Worm (Caenorhabditis elegans) whole organism, L2 larva: Measurements from ENCODE around the gene dpy-28.
"Not testable (repeated sequence)": the region's sequence is repeated elsewhere in the genome, so short reads cannot be mapped to it uniquely, and the experiment has no call there.

Source experiments
- F13H6.1 ChIP-seq: sonication (generic microtip); optimal IDR thresholded peaks from 2 replicates; lab custom pipeline; 2016; ENCODE audit warnings: missing genetic modification characterization, missing compliant biosample characterization
- R02D3.7 ChIP-seq: fragments of 150-350 bp; optimal IDR thresholded peaks from 2 replicates; lab custom pipeline; 2014; ENCODE audit warnings: missing biosample characterization, missing genetic modification characterization
- Y55F3AM.14 ChIP-seq: fragments of 200-800 bp; sonication (Bioruptor generic); optimal IDR thresholded peaks from 2 replicates; lab custom pipeline; 2018; ENCODE audit warnings: mild to moderate bottlenecking, missing genetic modification characterization, missing compliant biosample characterization
- ZK546.5 ChIP-seq: sonication (generic microtip); optimal IDR thresholded peaks from 2 replicates; lab custom pipeline; 2017; ENCODE audit warnings: missing biosample characterization, missing genetic modification characterization
- aly-2 ChIP-seq: fragments of 150-350 bp; optimal IDR thresholded peaks from 2 replicates; lab custom pipeline; 2014; ENCODE audit warnings: missing biosample characterization, missing genetic modification characterization
- ama-1 ChIP-seq: fragments of 150-350 bp; optimal IDR thresholded peaks from 2 replicates; lab custom pipeline; 2018; ENCODE audit warnings: inconsistent platforms
- blmp-1 ChIP-seq: sonication (generic microtip); optimal IDR thresholded peaks from 2 replicates; lab custom pipeline; 2017; ENCODE audit warnings: missing genetic modification characterization, mild to moderate bottlenecking, missing compliant biosample characterization, antibody characterized with exemption, moderate library complexity; ENCODE audit not compliant: insufficient read depth
- ceh-82 ChIP-seq: fragments of 150-350 bp; optimal IDR thresholded peaks from 2 replicates; lab custom pipeline; 2014; ENCODE audit warnings: missing biosample characterization, missing genetic modification characterization
- crh-2 ChIP-seq: sonication (generic microtip); optimal IDR thresholded peaks from 2 replicates; lab custom pipeline; 2017; ENCODE audit warnings: missing biosample characterization, missing genetic modification characterization
- egl-27 ChIP-seq: sonication (generic microtip); optimal IDR thresholded peaks from 3 replicates; lab custom pipeline; 2017; ENCODE audit warnings: missing biosample characterization, missing genetic modification reagents, missing genetic modification characterization
- elt-1 ChIP-seq: fragments of 150-350 bp; optimal IDR thresholded peaks from 2 replicates; lab custom pipeline; 2014; ENCODE audit warnings: missing biosample characterization, missing genetic modification characterization
- fos-1 ChIP-seq: fragments of 150-350 bp; optimal IDR thresholded peaks from 2 replicates; lab custom pipeline; 2014; ENCODE audit warnings: missing biosample characterization, missing genetic modification characterization
- gmeb-1 ChIP-seq: fragments of 150-350 bp; optimal IDR thresholded peaks from 2 replicates; lab custom pipeline; 2014; ENCODE audit warnings: missing biosample characterization, missing genetic modification characterization
- lin-11 ChIP-seq: fragments of 150-350 bp; sonication (generic microtip); optimal IDR thresholded peaks from 2 replicates; lab custom pipeline; 2014; ENCODE audit warnings: missing biosample characterization, missing genetic modification characterization, inconsistent platforms, mixed read lengths
- lin-13 ChIP-seq: fragments of 150-350 bp; optimal IDR thresholded peaks from 2 replicates; lab custom pipeline; 2014; ENCODE audit warnings: missing biosample characterization, missing genetic modification reagents, missing genetic modification characterization
- lin-39 ChIP-seq: fragments of 150-350 bp; optimal IDR thresholded peaks from 2 replicates; lab custom pipeline; 2014; ENCODE audit warnings: missing biosample characterization, missing genetic modification reagents, missing genetic modification characterization
- lsy-2 ChIP-seq, 2 experiments: fragments of 150-350 bp in 1 of 2; sonication (generic microtip) in 1 of 2; optimal IDR thresholded peaks; 2 replicates each; lab custom pipeline; 2014 to 2017; ENCODE audit warnings: missing biosample characterization in 2 of 2, missing genetic modification characterization in 2 of 2
- mab-5 ChIP-seq: fragments of 150-350 bp; optimal IDR thresholded peaks from 2 replicates; lab custom pipeline; 2014; ENCODE audit warnings: missing biosample characterization, missing genetic modification characterization
- mbf-1 ChIP-seq: sonication (generic microtip); optimal IDR thresholded peaks from 2 replicates; lab custom pipeline; 2017; ENCODE audit warnings: missing biosample characterization, missing genetic modification characterization
- mdl-1 ChIP-seq, 2 experiments: fragments of 150-350 bp in 1 of 2; sonication (generic microtip) in 1 of 2; optimal IDR thresholded peaks; 2 replicates each; lab custom pipeline; 2017; ENCODE audit warnings: missing biosample characterization in 2 of 2, missing genetic modification characterization in 2 of 2
- nhr-11 ChIP-seq: fragments of 150-350 bp; optimal IDR thresholded peaks from 2 replicates; lab custom pipeline; 2014; ENCODE audit warnings: missing biosample characterization, missing genetic modification characterization
- nhr-12 ChIP-seq: fragments of 150-350 bp; optimal IDR thresholded peaks from 2 replicates; lab custom pipeline; 2014; ENCODE audit warnings: missing biosample characterization, missing genetic modification characterization
- nhr-129 ChIP-seq: fragments of 150-350 bp; optimal IDR thresholded peaks from 2 replicates; lab custom pipeline; 2014; ENCODE audit warnings: missing biosample characterization, missing genetic modification characterization
- nhr-21 ChIP-seq: fragments of 150-350 bp; optimal IDR thresholded peaks from 2 replicates; lab custom pipeline; 2014; ENCODE audit warnings: missing biosample characterization, missing genetic modification characterization
- nhr-23 ChIP-seq: fragments of 150-350 bp; optimal IDR thresholded peaks from 2 replicates; lab custom pipeline; 2014; ENCODE audit warnings: missing biosample characterization, missing genetic modification reagents, missing genetic modification characterization
- nhr-25 ChIP-seq: fragments of 150-350 bp; sonication (generic microtip); optimal IDR thresholded peaks from 3 replicates; lab custom pipeline; 2014; ENCODE audit warnings: missing biosample characterization, missing genetic modification characterization
- nhr-6 ChIP-seq: fragments of 150-350 bp; optimal IDR thresholded peaks from 2 replicates; lab custom pipeline; 2014; ENCODE audit warnings: missing biosample characterization, missing genetic modification characterization
- nhr-77 ChIP-seq: fragments of 150-350 bp; optimal IDR thresholded peaks from 2 replicates; lab custom pipeline; 2014; ENCODE audit warnings: missing biosample characterization, missing genetic modification characterization
- skn-1 ChIP-seq: sonication (generic microtip); optimal IDR thresholded peaks from 2 replicates; lab custom pipeline; 2017; ENCODE audit warnings: missing biosample characterization, missing genetic modification characterization
- sma-3 ChIP-seq: sonication (generic microtip); optimal IDR thresholded peaks from 2 replicates; lab custom pipeline; 2016; ENCODE audit warnings: missing genetic modification reagents, missing genetic modification characterization, missing compliant biosample characterization
- unc-39 ChIP-seq: fragments of 150-350 bp; optimal IDR thresholded peaks from 2 replicates; lab custom pipeline; 2014; ENCODE audit warnings: missing biosample characterization, missing genetic modification characterization
- unc-62 ChIP-seq: fragments of 150-350 bp; optimal IDR thresholded peaks from 2 replicates; lab custom pipeline; 2014; ENCODE audit warnings: missing biosample characterization, missing genetic modification reagents, missing genetic modification characterization
- zag-1 ChIP-seq: fragments of 150-350 bp; optimal IDR thresholded peaks from 2 replicates; lab custom pipeline; 2014; ENCODE audit warnings: missing biosample characterization, missing genetic modification characterization
- ztf-1 ChIP-seq: fragments of 200-800 bp; sonication (Bioruptor generic); conservative IDR thresholded peaks from 2 replicates; pipeline ENCODE4 v1.3.6; 2022; ENCODE audit warnings: missing genetic modification characterization, missing compliant biosample characterization
- ztf-11 ChIP-seq: sonication (generic microtip); optimal IDR thresholded peaks from 2 replicates; lab custom pipeline; 2017; ENCODE audit warnings: missing biosample characterization, missing genetic modification characterization
- ztf-4 ChIP-seq: fragments of 150-350 bp; optimal IDR thresholded peaks from 2 replicates; lab custom pipeline; 2014; ENCODE audit warnings: missing biosample characterization, missing genetic modification characterization

dpy-28 gene

DNA sequence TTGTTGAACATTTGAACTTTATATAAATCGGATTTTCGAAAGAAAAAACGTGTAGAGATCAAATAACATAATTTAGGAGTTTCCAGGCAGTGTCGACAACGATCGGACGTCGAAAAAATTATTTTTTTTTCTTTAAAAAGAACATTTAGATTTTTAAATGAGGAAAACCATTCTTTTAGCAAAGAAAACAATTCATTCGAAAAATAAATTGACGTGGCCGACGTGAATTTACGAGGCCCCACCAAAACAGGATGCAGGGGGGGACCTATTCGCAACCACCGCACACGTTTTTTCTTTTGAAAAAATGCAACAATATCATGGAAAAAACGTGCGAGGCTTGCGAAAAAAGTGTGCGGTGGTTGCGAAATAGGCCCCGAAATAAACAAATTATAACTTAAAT, 12.9 kb upstream of the dpy-28 start, which contains the start of gene enu-3.6:
Gene enu-3.6 (plus strand): TSS at position 392 of the 400 bp plus-strand sequence.
- TF ChIP-seq mbf-1; lin-39 (tag; lab: Kevin White, UChicago); F13H6.1 (tag; lab: Kevin White, UChicago): not testable (repeated sequence)
- TF ChIP-seq, all 48 proteins: peak for 0; not testable (repeated sequence) for 48

- TF ChIP-seq mab-5 (tag; lab: Kevin White, UChicago) (no peak), gmeb-1 (tag; lab: Kevin White, UChicago) (peak; percentile 66)
Measured at ce11 chrIII:10754379-10754778, 8.6 kb upstream of the dpy-28 start.

DNA sequence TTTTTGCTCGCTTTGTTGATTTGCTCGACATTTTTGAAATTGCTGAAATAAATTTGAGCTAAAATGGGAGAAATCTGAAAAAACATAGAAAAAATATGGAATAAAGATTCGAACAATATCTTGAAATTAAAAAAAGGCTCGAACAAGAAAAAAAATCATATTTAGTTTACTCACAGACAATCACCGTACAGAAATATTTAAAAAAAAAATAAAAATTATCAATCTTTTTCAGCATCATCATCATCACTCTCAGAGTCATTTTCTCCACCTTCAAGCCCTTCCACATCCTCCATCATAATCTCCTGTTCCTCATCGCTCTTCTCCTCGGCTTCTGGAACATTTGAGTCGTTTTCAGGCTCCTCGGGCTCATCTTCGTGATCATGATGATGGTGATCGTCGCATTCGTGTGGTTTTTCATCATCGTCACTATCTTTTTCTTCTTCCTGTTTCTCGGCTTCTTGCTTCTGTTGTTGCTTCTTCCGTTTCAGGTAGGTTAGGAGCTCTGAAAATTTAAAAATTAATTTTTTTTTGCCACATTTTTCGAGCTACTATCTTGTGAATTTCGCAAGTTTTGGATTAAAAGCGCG, 7.4 kb upstream of the dpy-28 start, which contains the start of gene hpl-2:
Gene hpl-2 (minus strand): TSS at position 51 of the 587 bp plus-strand sequence.
- no peak for TF ChIP-seq lin-13 (GFP tag; lab: Kevin White, UChicago)
- TF ChIP-seq sma-3 (GFP tag; lab: Kevin White, UChicago): no peak
- no peak for TF ChIP-seq lin-39 (tag; lab: Kevin White, UChicago)
- no peak for TF ChIP-seq ceh-82
- TF ChIP-seq R02D3.7 (tag; lab: Kevin White, UChicago): no peak
- TF ChIP-seq nhr-12: no peak
- no peak for TF ChIP-seq crh-2 (tag; lab: Kevin White, UChicago)

ce11 chrIII:10757540-10757939, 5.4 kb upstream of the dpy-28 start, which contains the start of gene rnf-113:
Gene rnf-113 (minus strand): TSS chrIII:10757640.
- TF ChIP-seq ztf-4: no peak
- no peak for TF ChIP-seq lsy-2 (tag; optimal IDR thresholded peaks at IDR 0.05; lab: Kevin White, UChicago)
- no peak for TF ChIP-seq R02D3.7 (tag; lab: Kevin White, UChicago)

DNA sequence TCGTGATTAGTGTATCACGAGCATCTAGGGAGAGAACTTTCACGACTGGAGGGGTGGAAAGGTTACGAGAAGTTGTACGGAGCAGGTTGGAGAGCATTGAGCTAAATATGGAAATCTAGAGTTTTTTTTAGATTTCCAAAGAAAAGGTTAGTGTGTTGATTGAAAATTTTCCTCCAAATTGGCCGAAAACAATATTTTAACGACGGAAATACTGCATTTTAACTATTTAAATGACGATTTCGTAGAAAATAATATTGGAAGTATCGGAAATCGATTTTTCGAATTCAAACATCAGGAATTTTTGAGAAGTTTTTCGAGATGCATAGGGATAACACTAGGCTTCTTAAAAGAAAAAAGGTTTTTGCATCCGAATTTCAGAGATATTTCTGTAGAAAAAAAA, 4.5 kb upstream of the dpy-28 start, which contains the start of gene K01G5.10:
Gene K01G5.10 (minus strand): TSS at position 101 of the 400 bp plus-strand sequence.
- TF ChIP-seq crh-2 (tag; lab: Kevin White, UChicago) (no peak), nhr-129 (tag; lab: Kevin White, UChicago) (no peak), mdl-1 (tag; optimal IDR thresholded peaks at IDR 0.05; lab: Kevin White, UChicago) (no peak), nhr-23 (no peak), nhr-12 (no peak), fos-1 (no peak), F13H6.1 (tag; lab: Kevin White, UChicago) (no peak), ZK546.5 (no peak), nhr-25 (tag; lab: Kevin White, UChicago) (no peak), gmeb-1 (tag; lab: Kevin White, UChicago) (no peak), mab-5 (tag; lab: Kevin White, UChicago) (no peak), nhr-6 (no peak), aly-2 (tag; lab: Kevin White, UChicago) (no peak), ztf-1 (GFP tag; lab: Robert Waterston, UW) (no peak)

ce11 chrIII:10759050-10760023, 3.6 kb upstream of the dpy-28 start, which contains the start of gene tasp-1:
Gene tasp-1 (plus strand): TSS chrIII:10759307.
- TF ChIP-seq ZK546.5 (peak; percentile 93), sma-3 (GFP tag; lab: Kevin White, UChicago) (peak; percentile 100), zag-1 (tag; lab: Kevin White, UChicago) (peak; percentile 100), unc-39 (tag; lab: Kevin White, UChicago) (peak; percentile 100), nhr-11 (tag; lab: Kevin White, UChicago) (peak; percentile 90), mdl-1 (tag; optimal IDR thresholded peaks at IDR 0.05; lab: Kevin White, UChicago) (peak; percentile 91 to 100), ama-1 (peak; percentile 72), elt-1 (tag; lab: Kevin White, UChicago) (no peak), lin-39 (tag; lab: Kevin White, UChicago) (peak; percentile 91), nhr-129 (tag; lab: Kevin White, UChicago) (peak; percentile 100), lin-11 (tag; lab: Kevin White, UChicago) (peak; percentile 100), egl-27 (peak; percentile 97), ztf-11 (peak; percentile 80), nhr-77 (peak; percentile 87), lin-13 (GFP tag; lab: Kevin White, UChicago) (peak; percentile 100), crh-2 (tag; lab: Kevin White, UChicago) (peak; percentile 100), Y55F3AM.14 (peak; percentile 100), blmp-1 (tag; lab: Kevin White, UChicago) (peak; percentile 97), ztf-1 (GFP tag; lab: Robert Waterston, UW) (peak; percentile 99), aly-2 (tag; lab: Kevin White, UChicago) (no peak), nhr-12 (peak; percentile 76), ztf-4 (peak; percentile 100), unc-62 (GFP tag; lab: Kevin White, UChicago) (peak; percentile 96), nhr-21 (tag; lab: Kevin White, UChicago) (peak; percentile 100), mab-5 (tag; lab: Kevin White, UChicago) (peak; percentile 99), gmeb-1 (tag; lab: Kevin White, UChicago) (peak; percentile 100), skn-1 (tag; lab: Kevin White, UChicago) (peak; percentile 95), nhr-6 (peak; percentile 99)
